Fruit fly (Drosophila melanogaster) whole organism, embryonic: ENCODE measurements around the gene cni.

Experiments used
- CG10959 ChIP-seq: fragments of 200-800 bp; sonication (Bioruptor generic); IDR thresholded peaks from 2 replicates; pipeline ENCODE4 v1.3.6; 2022; ENCODE audit warnings: missing biosample characterization, missing genetic modification characterization
- CG12744 ChIP-seq: fragments of 200-800 bp; sonication (Bioruptor generic); optimal IDR thresholded peaks from 2 replicates; lab custom pipeline; 2016; ENCODE audit warnings: missing biosample characterization, missing genetic modification characterization
- CG13894 ChIP-seq: fragments of 200-800 bp; sonication (Bioruptor generic); optimal IDR thresholded peaks from 3 replicates; lab custom pipeline; 2018; ENCODE audit warnings: missing biosample characterization, mild to moderate bottlenecking, missing genetic modification characterization, moderate library complexity
- CG14014 ChIP-seq: fragments of 200-800 bp; sonication (Bioruptor generic); IDR thresholded peaks from 2 replicates; pipeline ENCODE4 v1.3.6; 2022; ENCODE audit warnings: missing biosample characterization, missing genetic modification characterization
- CG1647 ChIP-seq: fragments of 200-800 bp; sonication (Bioruptor generic); optimal IDR thresholded peaks from 3 replicates; lab custom pipeline; 2016; ENCODE audit warnings: missing biosample characterization, missing genetic modification characterization
- CG17361 ChIP-seq: fragments of 200-800 bp; sonication (Bioruptor generic); IDR thresholded peaks from 3 replicates; pipeline ENCODE4 v1.3.6; 2022; ENCODE audit warnings: missing biosample characterization, missing genetic modification characterization
- CG17612 ChIP-seq: fragments of 200-800 bp; sonication (Bioruptor generic); IDR thresholded peaks from 2 replicates; pipeline ENCODE4 v1.3.6; 2022; ENCODE audit warnings: missing biosample characterization, missing genetic modification characterization
- CG18476 ChIP-seq: fragments of 200-800 bp; sonication (Bioruptor generic); optimal IDR thresholded peaks from 2 replicates; lab custom pipeline; 2016; ENCODE audit warnings: missing biosample characterization, mild to moderate bottlenecking, missing genetic modification characterization
- CG2116 ChIP-seq: fragments of 200-800 bp; sonication (Bioruptor generic); optimal IDR thresholded peaks from 3 replicates; lab custom pipeline; 2018; ENCODE audit warnings: missing biosample characterization, mild to moderate bottlenecking, missing genetic modification characterization
- CG2120 ChIP-seq: fragments of 200-800 bp; sonication (Bioruptor generic); optimal IDR thresholded peaks from 3 replicates; lab custom pipeline; 2016; ENCODE audit warnings: missing biosample characterization, missing genetic modification characterization
- CG30431 ChIP-seq: fragments of 200-800 bp; sonication (Bioruptor generic); optimal IDR thresholded peaks from 2 replicates; lab custom pipeline; 2017; ENCODE audit warnings: missing biosample characterization, missing genetic modification characterization
- CG4282 ChIP-seq: fragments of 200-800 bp; sonication (Bioruptor generic); optimal IDR thresholded peaks from 2 replicates; lab custom pipeline; 2016; ENCODE audit warnings: missing biosample characterization, missing genetic modification characterization
- CG4328 ChIP-seq: fragments of 200-800 bp; sonication (Bioruptor generic); optimal IDR thresholded peaks from 3 replicates; lab custom pipeline; 2017; ENCODE audit warnings: missing biosample characterization, missing genetic modification reagents, missing genetic modification characterization
- CG43689 ChIP-seq: fragments of 200-800 bp; sonication (Bioruptor generic); IDR thresholded peaks from 2 replicates; pipeline ENCODE4 v1.3.6; 2022; ENCODE audit warnings: missing biosample characterization, missing genetic modification characterization
- CG4854 ChIP-seq: fragments of 200-800 bp; sonication (Bioruptor generic); optimal IDR thresholded peaks from 2 replicates; lab custom pipeline; 2016; ENCODE audit warnings: missing biosample characterization, missing genetic modification characterization, inconsistent platforms
- CG6175 ChIP-seq: fragments of 200-800 bp; sonication (Bioruptor generic); IDR thresholded peaks from 3 replicates; pipeline ENCODE4 v1.3.6; 2022; ENCODE audit warnings: missing biosample characterization, missing genetic modification characterization
- CG6854 ChIP-seq: fragments of 200-800 bp; sonication (Bioruptor generic); optimal IDR thresholded peaks from 3 replicates; lab custom pipeline; 2017; ENCODE audit warnings: missing biosample characterization, mild to moderate bottlenecking, missing genetic modification characterization
- CG8944 ChIP-seq: fragments of 200-800 bp; sonication (Bioruptor generic); optimal IDR thresholded peaks from 3 replicates; lab custom pipeline; 2016; ENCODE audit warnings: missing biosample characterization, missing genetic modification characterization
- CTCF ChIP-seq: fragments of 200-800 bp; sonication (Bioruptor generic); optimal IDR thresholded peaks from 2 replicates; lab custom pipeline; 2017; ENCODE audit warnings: missing biosample characterization, mild to moderate bottlenecking, missing genetic modification characterization, moderate library complexity
- Deaf1 ChIP-seq: fragments of 200-800 bp; optimal IDR thresholded peaks from 3 replicates; lab custom pipeline; 2019; ENCODE audit warnings: missing biosample characterization, mild to moderate bottlenecking, missing genetic modification characterization, moderate library complexity
- HmgD ChIP-seq: fragments of 200-800 bp; sonication (Bioruptor generic); optimal IDR thresholded peaks from 3 replicates; lab custom pipeline; 2016; ENCODE audit warnings: missing biosample characterization, missing genetic modification characterization
- Hsf ChIP-seq: fragments of 200-800 bp; sonication (Bioruptor generic); optimal IDR thresholded peaks from 3 replicates; lab custom pipeline; 2016; ENCODE audit warnings: missing biosample characterization, missing genetic modification characterization
- MTF-1 ChIP-seq: fragments of 200-800 bp; sonication (Bioruptor generic); optimal IDR thresholded peaks from 2 replicates; lab custom pipeline; 2018; ENCODE audit warnings: missing biosample characterization, mild to moderate bottlenecking, missing genetic modification characterization, borderline replicate concordance
- Myb ChIP-seq: fragments of 200-800 bp; sonication (Bioruptor generic); optimal IDR thresholded peaks from 2 replicates; lab custom pipeline; 2016; ENCODE audit warnings: missing biosample characterization, missing genetic modification characterization
- Nf-YA ChIP-seq: fragments of 200-800 bp; sonication (Bioruptor generic); IDR thresholded peaks from 2 replicates; pipeline ENCODE4 v1.3.6; 2022; ENCODE audit warnings: missing biosample characterization, missing genetic modification characterization
- Vsx1 ChIP-seq: fragments of 200-800 bp; sonication (Bioruptor generic); optimal IDR thresholded peaks from 2 replicates; lab custom pipeline; 2017; ENCODE audit warnings: missing biosample characterization, mild to moderate bottlenecking, missing genetic modification characterization, missing genetic modification reagents
- amos ChIP-seq: fragments of 200-800 bp; sonication (Bioruptor generic); IDR thresholded peaks from 2 replicates; pipeline ENCODE4 v1.3.6; 2022; ENCODE audit warnings: missing biosample characterization, missing genetic modification characterization; ENCODE audit not compliant: partially characterized antibody
- ash1 ChIP-seq: fragments of 200-800 bp; sonication (Bioruptor generic); optimal IDR thresholded peaks from 2 replicates; lab custom pipeline; 2018; ENCODE audit warnings: missing biosample characterization, mild to moderate bottlenecking, missing genetic modification characterization
- corto ChIP-seq: fragments of 200-800 bp; sonication (Bioruptor generic); optimal IDR thresholded peaks from 2 replicates; lab custom pipeline; 2016; ENCODE audit warnings: missing biosample characterization, mild to moderate bottlenecking, missing genetic modification characterization, moderate library complexity
- dmrt99B ChIP-seq: fragments of 200-800 bp; sonication (Bioruptor generic); optimal IDR thresholded peaks from 2 replicates; lab custom pipeline; 2018; ENCODE audit warnings: missing biosample characterization, mild to moderate bottlenecking, missing genetic modification characterization, moderate library complexity
- esg ChIP-seq: fragments of 200-800 bp; sonication (Bioruptor generic); conservative IDR thresholded peaks from 2 replicates; pipeline ENCODE4 v1.3.6; 2022; ENCODE audit warnings: missing biosample characterization, missing genetic modification characterization
- gcm2 ChIP-seq: fragments of 200-800 bp; sonication (Bioruptor generic); optimal IDR thresholded peaks from 2 replicates; lab custom pipeline; 2016; ENCODE audit warnings: missing biosample characterization, missing genetic modification characterization
- hb ChIP-seq: fragments of 200-800 bp; sonication (Bioruptor generic); IDR thresholded peaks from 3 replicates; pipeline ENCODE4 v1.3.6; 2022; ENCODE audit warnings: missing biosample characterization, missing genetic modification characterization; ENCODE audit not compliant: partially characterized antibody
- kay ChIP-seq: fragments of 200-800 bp; sonication (Bioruptor generic); optimal IDR thresholded peaks from 2 replicates; lab custom pipeline; 2016; ENCODE audit warnings: missing biosample characterization, missing genetic modification characterization
- lab ChIP-seq: fragments of 200-800 bp; sonication (Bioruptor generic); optimal IDR thresholded peaks from 3 replicates; lab custom pipeline; 2017; ENCODE audit warnings: missing biosample characterization, missing genetic modification characterization, mild to moderate bottlenecking, moderate library complexity, missing genetic modification reagents
- lbe ChIP-seq: fragments of 200-800 bp; sonication (Bioruptor generic); optimal IDR thresholded peaks from 2 replicates; lab custom pipeline; 2016; ENCODE audit warnings: missing biosample characterization, mild to moderate bottlenecking, missing genetic modification characterization
- mam ChIP-seq: fragments of 200-800 bp; sonication (Bioruptor generic); optimal IDR thresholded peaks from 3 replicates; lab custom pipeline; 2016; ENCODE audit warnings: missing biosample characterization, missing genetic modification characterization
- peb ChIP-seq: fragments of 200-800 bp; sonication (Bioruptor generic); IDR thresholded peaks from 2 replicates; pipeline ENCODE4 v1.3.6; 2022; ENCODE audit warnings: missing biosample characterization, missing genetic modification characterization
- pho ChIP-seq: fragments of 200-800 bp; sonication (Bioruptor generic); optimal IDR thresholded peaks from 2 replicates; lab custom pipeline; 2016; ENCODE audit warnings: missing biosample characterization, missing genetic modification characterization
- psq ChIP-seq: fragments of 200-800 bp; sonication (Bioruptor generic); optimal IDR thresholded peaks from 2 replicates; lab custom pipeline; 2017; ENCODE audit warnings: missing biosample characterization, missing genetic modification characterization
- pzg ChIP-seq: fragments of 200-800 bp; sonication (Bioruptor generic); optimal IDR thresholded peaks from 3 replicates; lab custom pipeline; 2018; ENCODE audit warnings: missing biosample characterization, mild to moderate bottlenecking, missing genetic modification characterization, moderate library complexity
- sc ChIP-seq, 3 experiments: fragments of >200 bp in 2 of 3; fragments of 200-800 bp in 1 of 3; sonication (Bioruptor generic) in 1 of 3; optimal IDR thresholded peaks; 2 replicates in 2 of 3; 3 replicates in 1 of 3; lab custom pipeline; 2017; ENCODE audit warnings: mild to moderate bottlenecking in 1 of 3, missing biosample characterization in 1 of 3, missing genetic modification characterization in 1 of 3, missing genetic modification reagents in 1 of 3
- shn ChIP-seq: fragments of 200-800 bp; sonication (Bioruptor generic); optimal IDR thresholded peaks from 3 replicates; lab custom pipeline; 2016; ENCODE audit warnings: missing biosample characterization, missing genetic modification characterization
- sisA ChIP-seq: fragments of 200-800 bp; sonication (Bioruptor generic); IDR thresholded peaks from 2 replicates; pipeline ENCODE4 v1.3.6; 2022; ENCODE audit warnings: missing biosample characterization, missing genetic modification characterization
- stc ChIP-seq: fragments of 200-800 bp; sonication (Bioruptor generic); IDR thresholded peaks from 2 replicates; pipeline ENCODE4 v1.3.6; 2022; ENCODE audit warnings: missing biosample characterization, missing genetic modification characterization
- stwl ChIP-seq: fragments of 200-800 bp; sonication (Bioruptor generic); optimal IDR thresholded peaks from 3 replicates; lab custom pipeline; 2018; ENCODE audit warnings: missing biosample characterization, mild to moderate bottlenecking, missing genetic modification characterization, moderate library complexity
- unc-4 ChIP-seq: fragments of 200-800 bp; sonication (Bioruptor generic); IDR thresholded peaks from 2 replicates; pipeline ENCODE4 v1.3.6; 2022; ENCODE audit warnings: missing biosample characterization, missing genetic modification characterization; ENCODE audit not compliant: partially characterized antibody
- unpg ChIP-seq: fragments of 200-800 bp; sonication (Bioruptor generic); optimal IDR thresholded peaks from 3 replicates; lab custom pipeline; 2018; ENCODE audit warnings: missing biosample characterization, mild to moderate bottlenecking, missing genetic modification characterization, moderate library complexity
- wdn ChIP-seq: fragments of 200-800 bp; sonication (Bioruptor generic); IDR thresholded peaks from 2 replicates; pipeline ENCODE4 v1.3.6; 2022; ENCODE audit warnings: missing biosample characterization, missing genetic modification characterization
- wek ChIP-seq: fragments of 200-800 bp; sonication (Bioruptor generic); optimal IDR thresholded peaks from 3 replicates; lab custom pipeline; 2018; ENCODE audit warnings: missing biosample characterization, mild to moderate bottlenecking, missing genetic modification characterization, moderate library complexity
- zfh1 ChIP-seq: fragments of 200-800 bp; sonication (Bioruptor generic); IDR thresholded peaks from 3 replicates; pipeline ENCODE4 v1.3.6; 2022; ENCODE audit warnings: missing biosample characterization, missing genetic modification characterization

Gene cni

DNA sequence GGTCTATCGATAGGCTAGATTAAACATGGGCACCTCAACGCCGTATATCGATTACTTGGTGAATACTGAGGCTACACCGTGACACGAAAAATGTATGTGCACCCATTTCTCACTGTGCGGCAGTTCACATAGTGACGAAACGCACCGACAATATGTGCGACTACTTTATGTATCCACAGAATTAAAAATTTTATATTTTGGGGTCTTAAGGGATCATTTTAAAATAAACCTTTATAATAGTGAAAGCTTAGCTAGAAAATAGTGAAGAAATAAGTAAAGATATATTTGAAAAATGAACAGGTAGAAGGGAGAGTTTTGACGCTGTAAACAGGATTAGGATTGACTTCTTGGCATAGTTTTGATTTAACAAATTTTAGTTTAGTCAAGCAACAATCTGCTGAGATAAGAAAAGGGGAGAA is 18.6 kb upstream of the cni start, which contains the start of gene mRpL4 (continued):
- TF ChIP-seq CG4282 (GFP tag; lab: Kevin White, UChicago): peak; percentile 82
- peak; percentile 31; the same call in 1 of the 2 replicates for TF ChIP-seq esg (GFP tag; lab: Robert Waterston, UW)
- TF ChIP-seq sc (optimal IDR thresholded peaks at IDR 0.05; lab: Kevin White, UChicago): no peak
- peak; percentile 13 for TF ChIP-seq sc (GFP tag; optimal IDR thresholded peaks at IDR 0.05; lab: Kevin White, UChicago)
- no peak for TF ChIP-seq CG30431 (GFP tag; lab: Kevin White, UChicago)
- no peak for TF ChIP-seq peb (GFP tag; lab: Robert Waterston, UW)
- no peak for TF ChIP-seq lab (GFP tag; lab: Kevin White, UChicago)
- TF ChIP-seq hb (GFP tag; lab: Robert Waterston, UW): peak; percentile 99
- peak; percentile 46 for TF ChIP-seq CG1647 (GFP tag; lab: Kevin White, UChicago)
- TF ChIP-seq CG4854 (GFP tag; lab: Kevin White, UChicago): peak; percentile 41
- peak; percentile 47 for TF ChIP-seq psq (GFP tag; lab: Kevin White, UChicago)
- peak; percentile 87 for TF ChIP-seq mam (GFP tag; lab: Kevin White, UChicago)
- peak; percentile 14 for TF ChIP-seq CTCF (GFP tag; lab: Kevin White, UChicago)
- peak; percentile 18; the same call in 1 of the 2 replicates for TF ChIP-seq wdn (GFP tag; lab: Robert Waterston, UW)
- no peak for TF ChIP-seq CG10959 (GFP tag; lab: Robert Waterston, UW)
- TF ChIP-seq ash1 (GFP tag; lab: Kevin White, UChicago): no peak
- peak; percentile 55 for TF ChIP-seq CG14014 (GFP tag; lab: Robert Waterston, UW)
- TF ChIP-seq corto: no peak
- TF ChIP-seq pzg: peak; percentile 82
- TF ChIP-seq unc-4: peak; percentile 98
- peak; percentile 80 for TF ChIP-seq sisA (GFP tag; lab: Robert Waterston, UW)
- peak; percentile 31; the same call in 1 of the 2 replicates for TF ChIP-seq CG17612 (GFP tag; lab: Robert Waterston, UW)
- no peak for TF ChIP-seq dmrt99B (tag; lab: Kevin White, UChicago)
- TF ChIP-seq pho (GFP tag; lab: Kevin White, UChicago): peak; percentile 75
- TF ChIP-seq amos (GFP tag; lab: Robert Waterston, UW): peak; percentile 99
- TF ChIP-seq CG4328 (GFP tag; lab: Kevin White, UChicago): peak; percentile 6
- TF ChIP-seq CG6175 (GFP tag; lab: Robert Waterston, UW): 0 out of 3 replicates have a peak, but pooled peaks have one; percentile 29
- TF ChIP-seq CG2120 (GFP tag; lab: Kevin White, UChicago): peak; percentile 88
- TF ChIP-seq Hsf (GFP tag; lab: Kevin White, UChicago): peak; percentile 81
- TF ChIP-seq CG13894 (tag; lab: Kevin White, UChicago): peak; percentile 59
- peak; percentile 60 for TF ChIP-seq unpg (GFP tag; lab: Kevin White, UChicago)
- TF ChIP-seq Nf-YA: no peak
- no peak for TF ChIP-seq lbe (GFP tag; lab: Kevin White, UChicago)
- peak; percentile 58 for TF ChIP-seq gcm2
- peak; percentile 87 for TF ChIP-seq CG2116
- no peak for TF ChIP-seq Deaf1 (tag; lab: Kevin White, UChicago)
- peak; percentile 69; the same call in 2 of the 3 replicates for TF ChIP-seq CG17361
- TF ChIP-seq Vsx1 (GFP tag; lab: Kevin White, UChicago): no peak
- peak; percentile 79 for TF ChIP-seq HmgD (GFP tag; lab: Kevin White, UChicago)
- peak; percentile 47 for TF ChIP-seq CG12744 (GFP tag; lab: Kevin White, UChicago)
- TF ChIP-seq MTF-1 (GFP tag; lab: Kevin White, UChicago): no peak
- peak; percentile 22; the same call in 1 of the 2 replicates for TF ChIP-seq stc (GFP tag; lab: Robert Waterston, UW)
- TF ChIP-seq CG43689: no peak
- peak; percentile 69 for TF ChIP-seq kay
- no peak for TF ChIP-seq CG6854 (GFP tag; lab: Kevin White, UChicago)
- TF ChIP-seq Myb (GFP tag; lab: Kevin White, UChicago): peak; percentile 55
- TF ChIP-seq zfh1 (GFP tag; lab: Robert Waterston, UW): peak; percentile 72
- TF ChIP-seq CG8944 (GFP tag; lab: Kevin White, UChicago): peak; percentile 77
- peak; percentile 82 for TF ChIP-seq stwl (tag; lab: Kevin White, UChicago)
- peak; percentile 76 for TF ChIP-seq shn
- peak; percentile 31 for TF ChIP-seq wek (GFP tag; lab: Kevin White, UChicago)
- TF ChIP-seq CG18476: peak; percentile 43
